Worm (Caenorhabditis elegans) whole organism, L4/young adult: ENCODE measurements around the gene pph-6.

ENCODE experiments used
- W03F9.2 ChIP-seq: fragments of 150-350 bp; optimal IDR thresholded peaks from 2 replicates; lab custom pipeline; 2014; ENCODE audit warnings: missing biosample characterization, missing genetic modification characterization
- dao-5 ChIP-seq: sonication (generic microtip); optimal IDR thresholded peaks from 2 replicates; lab custom pipeline; 2016; ENCODE audit warnings: missing genotype, missing genetic modification characterization, moderate library complexity, missing compliant biosample characterization
- him-1 ChIP-seq: sonication (generic microtip); optimal IDR thresholded peaks from 2 replicates; lab custom pipeline; 2016; ENCODE audit warnings: missing genotype, missing genetic modification reagents, missing genetic modification characterization, missing compliant biosample characterization

The pph-6 gene

ce11 chrIII:3478795-3479398 is 17.4 kb downstream of the pph-6 start:
- TF ChIP-seq him-1 (tag; lab: Kevin White, UChicago) (no peak), W03F9.2 (no peak), dao-5 (tag; lab: Kevin White, UChicago) (no peak)

ce11 chrIII:3480236-3480635 is 18.7 kb downstream of the pph-6 start:
- TF ChIP-seq him-1 (tag; lab: Kevin White, UChicago): no peak
- TF ChIP-seq W03F9.2: no peak
- no peak for TF ChIP-seq dao-5 (tag; lab: Kevin White, UChicago)

ce11 chrIII:3480950-3481349 is 19.4 kb downstream of the pph-6 start:
- TF ChIP-seq dao-5 (tag; lab: Kevin White, UChicago): no peak
- no peak for TF ChIP-seq him-1 (tag; lab: Kevin White, UChicago)

- TF ChIP-seq him-1 (tag; lab: Kevin White, UChicago) (no peak), W03F9.2 (no peak), dao-5 (tag; lab: Kevin White, UChicago) (no peak)
These were observed 20.8 kb downstream of the pph-6 start, which contains the start of gene C34C12.6 for ce11 chrIII:3482291-3482690. Gene C34C12.6 (plus strand): TSS chrIII:3482591.

- no peak for TF ChIP-seq him-1 (tag; lab: Kevin White, UChicago)
- TF ChIP-seq dao-5 (tag; lab: Kevin White, UChicago): no peak
- no peak for TF ChIP-seq W03F9.2
These were observed 23.5 kb downstream of the pph-6 start for ce11 chrIII:3484995-3485394.

ce11 chrIII:3486055-3486454 is 24.6 kb downstream of the pph-6 start:
- TF ChIP-seq W03F9.2 (no peak), dao-5 (tag; lab: Kevin White, UChicago) (no peak), him-1 (tag; lab: Kevin White, UChicago) (no peak)

ce11 chrIII:3487133-3487532 is 25.6 kb downstream of the pph-6 start:
- no peak for TF ChIP-seq him-1 (tag; lab: Kevin White, UChicago)
- no peak for TF ChIP-seq W03F9.2
- no peak for TF ChIP-seq dao-5 (tag; lab: Kevin White, UChicago)

ce11 chrIII:3488224-3488623 is 26.7 kb downstream of the pph-6 start, which contains the start of gene C34C12.7:
Gene C34C12.7 (minus strand): TSS chrIII:3488341.
- TF ChIP-seq dao-5 (tag; lab: Kevin White, UChicago) (no peak), W03F9.2 (no peak), him-1 (tag; lab: Kevin White, UChicago) (no peak)

- no peak for TF ChIP-seq W03F9.2
- no peak for TF ChIP-seq dao-5 (tag; lab: Kevin White, UChicago)
- no peak for TF ChIP-seq him-1 (tag; lab: Kevin White, UChicago)
These were observed 31.6 kb downstream of the pph-6 start, which contains the start of gene gly-14 for ce11 chrIII:3493138-3493537. Gene gly-14 (minus strand): TSS chrIII:3493238.

- TF ChIP-seq him-1 (tag; lab: Kevin White, UChicago): no peak
- no peak for TF ChIP-seq dao-5 (tag; lab: Kevin White, UChicago)
- TF ChIP-seq W03F9.2: no peak
These were observed 37.5 kb downstream of the pph-6 start, which contains the start of gene M01F1.9 for ce11 chrIII:3498957-3499356. Gene M01F1.9 (minus strand): TSS chrIII:3499057.

- no peak for TF ChIP-seq him-1 (tag; lab: Kevin White, UChicago)
- TF ChIP-seq W03F9.2: no peak
- TF ChIP-seq dao-5 (tag; lab: Kevin White, UChicago): no peak
These were observed 38.3 kb downstream of the pph-6 start for ce11 chrIII:3499850-3500249.

- TF ChIP-seq dao-5 (tag; lab: Kevin White, UChicago) (no peak), him-1 (tag; lab: Kevin White, UChicago) (no peak), W03F9.2 (no peak)
These were observed 40.8 kb downstream of the pph-6 start, which contains the start of gene M01F1.8 for ce11 chrIII:3502215-3502838. Gene M01F1.8 (minus strand): TSS chrIII:3502549.

ce11 chrIII:3503286-3503685 is 41.8 kb downstream of the pph-6 start, which contains the start of gene rpl-16:
Gene rpl-16 (minus strand): TSS chrIII:3503604.
- no peak for TF ChIP-seq him-1 (tag; lab: Kevin White, UChicago)
- no peak for TF ChIP-seq W03F9.2
- no peak for TF ChIP-seq dao-5 (tag; lab: Kevin White, UChicago)

ce11 chrIII:3504239-3504638 is 42.7 kb downstream of the pph-6 start:
- TF ChIP-seq W03F9.2 (no peak), dao-5 (tag; lab: Kevin White, UChicago) (no peak), him-1 (tag; lab: Kevin White, UChicago) (no peak)
